Fruit fly (Drosophila melanogaster): ENCODE measurements around the gene Gr10a.

The Gr10a gene

dm6 chrX:11374320-11374719, 42.9 kb downstream of the Gr10a start:
- TF ChIP-seq CG10348 (GFP tag; IDR thresholded peaks at IDR 0.05) (no peak), Ets98B (GFP tag; IDR thresholded peaks at IDR 0.05) (no peak), CG13204 (GFP tag; optimal IDR thresholded peaks at IDR 0.05) (no peak), CG32121 (GFP tag; IDR thresholded peaks at IDR 0.05) (no peak)

- TF ChIP-seq CG14655 (GFP tag; optimal IDR thresholded peaks at IDR 0.05) (no peak), EcR (GFP tag; optimal IDR thresholded peaks at IDR 0.05) (no peak), Ets98B (GFP tag; IDR thresholded peaks at IDR 0.05) (peak; percentile 7), gl (tag; optimal IDR thresholded peaks at IDR 0.05) (no peak), CG32121 (GFP tag; IDR thresholded peaks at IDR 0.05) (peak; percentile 41; the same call in 1 of the 2 replicates), rn (GFP tag; IDR thresholded peaks at IDR 0.05) (no peak), CG9948 (tag; optimal IDR thresholded peaks at IDR 0.05) (no peak), CG8301 (tag; optimal IDR thresholded peaks at IDR 0.05) (no peak), fd96Ca (GFP tag; IDR thresholded peaks at IDR 0.05) (0 out of 3 replicates have a peak, but pooled peaks have one; percentile 17), CG8159 (tag; optimal IDR thresholded peaks at IDR 0.05) (no peak), CG4496 (GFP tag; IDR thresholded peaks at IDR 0.05) (peak; percentile 39; the same call in 1 of the 3 replicates), CG10348 (GFP tag; IDR thresholded peaks at IDR 0.05) (no peak), Pif1A (GFP tag; optimal IDR thresholded peaks at IDR 0.05) (no peak), CG15710 (tag; optimal IDR thresholded peaks at IDR 0.05) (no peak), Snoo (tag; optimal IDR thresholded peaks at IDR 0.05) (no peak), Pif1B (GFP tag; optimal IDR thresholded peaks at IDR 0.05) (no peak), D1 (tag; optimal IDR thresholded peaks at IDR 0.05) (no peak), CG13204 (GFP tag; optimal IDR thresholded peaks at IDR 0.05) (no peak), CG12605 (GFP tag; IDR thresholded peaks at IDR 0.05) (0 out of 2 replicates have a peak, but pooled peaks have one; percentile 13), CG17806 (tag; optimal IDR thresholded peaks at IDR 0.05) (no peak), CG34367 (tag; optimal IDR thresholded peaks at IDR 0.05) (no peak)
Measured at dm6 chrX:11372764-11373712, 44.2 kb downstream of the Gr10a start.

DNA sequence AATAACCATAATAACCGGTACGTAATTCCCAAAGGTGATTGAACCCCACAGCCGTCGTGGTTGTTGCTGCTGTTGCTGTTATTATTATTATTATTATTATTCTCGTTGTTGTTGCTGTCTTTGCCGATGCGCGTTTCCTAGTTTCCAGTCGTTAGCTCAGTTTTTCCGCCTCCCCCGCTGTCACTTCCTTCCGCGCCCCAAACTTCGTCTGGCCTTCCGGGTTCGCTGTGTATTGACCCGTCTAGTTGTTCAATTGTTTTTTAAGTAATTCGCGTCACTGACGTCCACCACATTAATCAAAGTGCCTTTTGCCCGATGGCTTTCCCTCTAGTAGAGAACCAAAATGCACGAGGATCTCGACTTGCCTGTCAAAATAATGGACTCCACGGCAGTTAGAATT, 45.6 kb downstream of the Gr10a start:
- TF ChIP-seq gl (tag; optimal IDR thresholded peaks at IDR 0.05) (no peak), CG13204 (GFP tag; optimal IDR thresholded peaks at IDR 0.05) (no peak), CG17806 (tag; optimal IDR thresholded peaks at IDR 0.05) (no peak), CG34367 (tag; optimal IDR thresholded peaks at IDR 0.05) (no peak), CG8301 (tag; optimal IDR thresholded peaks at IDR 0.05) (no peak), Pif1B (GFP tag; optimal IDR thresholded peaks at IDR 0.05) (no peak), rn (GFP tag; IDR thresholded peaks at IDR 0.05) (no peak), CG15710 (tag; optimal IDR thresholded peaks at IDR 0.05) (no peak), Snoo (tag; optimal IDR thresholded peaks at IDR 0.05) (no peak), CG8159 (tag; optimal IDR thresholded peaks at IDR 0.05) (no peak), CG9948 (tag; optimal IDR thresholded peaks at IDR 0.05) (no peak)

dm6 chrX:11370792-11371191, 46.4 kb downstream of the Gr10a start:
- TF ChIP-seq CG12605 (GFP tag; IDR thresholded peaks at IDR 0.05) (peak; percentile 53; the same call in 1 of the 2 replicates), Snoo (tag; optimal IDR thresholded peaks at IDR 0.05) (peak; percentile 33), CG10348 (GFP tag; IDR thresholded peaks at IDR 0.05) (no peak), CG8159 (tag; optimal IDR thresholded peaks at IDR 0.05) (peak; percentile 0), CG34367 (tag; optimal IDR thresholded peaks at IDR 0.05) (no peak), Ets98B (GFP tag; IDR thresholded peaks at IDR 0.05) (peak; percentile 59), Pif1B (GFP tag; optimal IDR thresholded peaks at IDR 0.05) (no peak), gl (tag; optimal IDR thresholded peaks at IDR 0.05) (no peak), CG8301 (tag; optimal IDR thresholded peaks at IDR 0.05) (no peak), CG4496 (GFP tag; IDR thresholded peaks at IDR 0.05) (peak; percentile 78), CG32121 (GFP tag; IDR thresholded peaks at IDR 0.05) (peak; percentile 46; the same call in 1 of the 2 replicates), EcR (GFP tag; optimal IDR thresholded peaks at IDR 0.05) (no peak), CG9948 (tag; optimal IDR thresholded peaks at IDR 0.05) (no peak), D1 (tag; optimal IDR thresholded peaks at IDR 0.05) (no peak), Pif1A (GFP tag; optimal IDR thresholded peaks at IDR 0.05) (no peak), rn (GFP tag; IDR thresholded peaks at IDR 0.05) (no peak), CG13204 (GFP tag; optimal IDR thresholded peaks at IDR 0.05) (no peak), CG17806 (tag; optimal IDR thresholded peaks at IDR 0.05) (no peak), CG14655 (GFP tag; optimal IDR thresholded peaks at IDR 0.05) (no peak), fd96Ca (GFP tag; IDR thresholded peaks at IDR 0.05) (peak; percentile 51; the same call in 1 of the 3 replicates), CG15710 (tag; optimal IDR thresholded peaks at IDR 0.05) (peak; percentile 26)

DNA sequence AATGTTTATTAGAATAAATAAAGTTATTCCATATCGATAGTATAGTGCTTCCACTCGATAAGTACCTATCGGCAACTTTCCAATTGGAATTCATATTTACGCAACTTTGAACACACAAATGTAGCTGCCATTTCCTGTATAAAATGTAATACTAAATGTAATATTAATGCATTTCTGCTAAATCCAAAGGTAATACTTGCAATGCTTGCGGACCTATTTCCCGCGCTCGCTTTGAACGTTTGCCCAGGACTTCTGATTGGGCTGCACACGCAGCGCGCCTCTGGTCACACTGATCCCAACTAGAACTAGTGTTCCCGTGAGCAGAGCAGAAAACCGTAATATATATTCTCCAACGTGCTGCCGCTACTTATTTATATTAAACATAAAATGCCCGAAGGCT, 47.8 kb downstream of the Gr10a start, which contains the start of gene dlg1:
Gene dlg1, plus strand, starts transcription at position 292 of the 400 bp plus-strand sequence.
- TF ChIP-seq EcR (GFP tag; optimal IDR thresholded peaks at IDR 0.05) (no peak), CG14655 (GFP tag; optimal IDR thresholded peaks at IDR 0.05) (no peak), CG10348 (GFP tag; IDR thresholded peaks at IDR 0.05) (no peak), fd96Ca (GFP tag; IDR thresholded peaks at IDR 0.05) (no peak), CG32121 (GFP tag; IDR thresholded peaks at IDR 0.05) (no peak), D1 (tag; optimal IDR thresholded peaks at IDR 0.05) (no peak), CG12605 (GFP tag; IDR thresholded peaks at IDR 0.05) (no peak)
